Worm (Caenorhabditis elegans): ENCODE measurements around the gene R02D5.1.
A peak's percentile ranks its signal among the peaks of the same experiment; 100 is the strongest.

ce11 chrV:14539355-14539754, 31.3 kb downstream of the R02D5.1 start:
- TF ChIP-seq pha-4 (tag; optimal IDR thresholded peaks at IDR 0.05) (peak; percentile 85), unc-62 (GFP tag; optimal IDR thresholded peaks at IDR 0.05) (no peak), lin-39 (tag; optimal IDR thresholded peaks at IDR 0.05) (no peak), sea-2 (GFP tag; optimal IDR thresholded peaks at IDR 0.05) (no peak), jun-1 (tag; optimal IDR thresholded peaks at IDR 0.05) (no peak), nhr-23 (tag; optimal IDR thresholded peaks at IDR 0.05) (no peak), elt-2 (tag; optimal IDR thresholded peaks at IDR 0.05) (no peak), nhr-11 (tag; optimal IDR thresholded peaks at IDR 0.05) (no peak)
